Worm (Caenorhabditis elegans) whole organism, mixed stage, embryonic: ENCODE data around the gene idhb-1.

ENCODE experiments used
- ceh-43 ChIP-seq: fragments of 200-800 bp; sonication (Bioruptor generic); optimal IDR thresholded peaks from 2 replicates; lab custom pipeline; 2018; ENCODE audit warnings: mild to moderate bottlenecking, missing genetic modification characterization, moderate library complexity, missing compliant biosample characterization
- ces-1 ChIP-seq: fragments of 150-350 bp; optimal IDR thresholded peaks from 2 replicates; lab custom pipeline; 2014; ENCODE audit warnings: missing biosample characterization, missing genetic modification reagents, missing genetic modification characterization
- elt-3 ChIP-seq: fragments of 150-350 bp; optimal IDR thresholded peaks from 2 replicates; lab custom pipeline; 2014; ENCODE audit warnings: missing biosample characterization, missing genetic modification characterization
- lin-13 ChIP-seq: fragments of 150-350 bp; optimal IDR thresholded peaks from 2 replicates; lab custom pipeline; 2014; ENCODE audit warnings: missing biosample characterization, missing genetic modification characterization
- lin-32 ChIP-seq: fragments of 200-800 bp; sonication (Bioruptor generic); optimal IDR thresholded peaks from 2 replicates; lab custom pipeline; 2018; ENCODE audit warnings: mild to moderate bottlenecking, missing genetic modification characterization, missing compliant biosample characterization
- mep-1 ChIP-seq: fragments of 150-350 bp; optimal IDR thresholded peaks from 2 replicates; lab custom pipeline; 2017; ENCODE audit warnings: missing biosample characterization, missing genetic modification reagents, missing genetic modification characterization, inconsistent platforms
- nhr-12 ChIP-seq: fragments of 150-350 bp; optimal IDR thresholded peaks from 2 replicates; lab custom pipeline; 2014; ENCODE audit warnings: missing biosample characterization, missing genetic modification characterization
- nhr-237 ChIP-seq: fragments of 150-350 bp; optimal IDR thresholded peaks from 2 replicates; lab custom pipeline; 2014; ENCODE audit warnings: missing biosample characterization, missing genetic modification characterization
- nhr-28 ChIP-seq: fragments of 150-350 bp; optimal IDR thresholded peaks from 2 replicates; lab custom pipeline; 2014; ENCODE audit warnings: missing biosample characterization, missing genetic modification characterization
- nhr-76 ChIP-seq: sonication (generic microtip); optimal IDR thresholded peaks from 2 replicates; lab custom pipeline; 2017; ENCODE audit warnings: missing biosample characterization, missing genetic modification characterization
- pha-4 ChIP-seq: fragments of 150-350 bp; optimal IDR thresholded peaks from 2 replicates; lab custom pipeline; 2018; ENCODE audit warnings: missing biosample characterization, missing genetic modification reagents, missing genetic modification characterization
- snpc-4 ChIP-seq: fragments of 150-350 bp; optimal IDR thresholded peaks from 2 replicates; lab custom pipeline; 2014; ENCODE audit warnings: missing biosample characterization, missing genetic modification characterization
- unc-62 ChIP-seq: fragments of 150-350 bp; optimal IDR thresholded peaks from 2 replicates; lab custom pipeline; 2014; ENCODE audit warnings: missing biosample characterization, missing genetic modification reagents, missing genetic modification characterization
- ztf-11 ChIP-seq: fragments of 150-350 bp; optimal IDR thresholded peaks from 2 replicates; lab custom pipeline; 2014; ENCODE audit warnings: missing biosample characterization, missing genetic modification characterization

DNA sequence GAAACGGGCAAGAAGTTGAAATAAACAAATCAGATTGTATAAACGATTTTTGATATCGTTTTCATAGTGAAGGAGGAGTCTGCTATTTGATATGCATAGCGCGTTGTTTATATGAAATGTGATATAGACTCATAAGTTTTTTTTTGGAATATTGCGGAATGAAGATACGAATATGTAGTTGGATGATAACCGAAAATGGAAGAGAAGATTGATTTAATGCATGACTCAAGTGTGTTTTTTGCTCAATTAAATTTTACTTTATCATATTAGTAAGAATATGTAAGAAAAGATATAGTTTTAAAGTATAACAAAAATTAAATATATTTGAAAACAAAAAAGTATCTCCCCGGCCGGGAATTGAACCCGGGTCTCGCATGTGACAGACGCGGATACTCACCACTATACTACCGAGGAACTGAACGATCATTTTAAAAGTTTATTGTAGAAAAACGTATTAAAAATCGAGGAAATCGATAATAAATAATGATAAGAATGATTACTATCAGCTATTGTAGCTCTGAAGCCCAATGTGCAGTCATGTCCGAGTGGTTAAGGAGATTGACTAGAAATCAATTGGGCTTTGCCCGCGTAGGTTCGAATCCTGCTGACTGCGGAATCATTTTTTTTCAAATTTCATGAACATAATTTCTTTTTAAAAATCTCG is 12.0 kb downstream of the idhb-1 start, which contains the start of gene lgc-25:
- TF ChIP-seq nhr-12 (no peak), mep-1 (tag; lab: Kevin White, UChicago) (no peak), ztf-11 (tag; lab: Kevin White, UChicago) (no peak), lin-13 (no peak), nhr-237 (tag; lab: Kevin White, UChicago) (no peak), ces-1 (no peak), unc-62 (no peak), snpc-4 (tag; lab: Kevin White, UChicago) (no peak), elt-3 (tag; lab: Kevin White, UChicago) (no peak), pha-4 (tag; lab: Kevin White, UChicago) (no peak), nhr-76 (tag; lab: Kevin White, UChicago) (no peak), lin-32 (GFP tag; lab: Kevin White, UChicago) (no peak), ceh-43 (no peak), nhr-28 (no peak)
